Worm (Caenorhabditis elegans) whole organism, early embryonic: Measurements from ENCODE around the gene T01B7.13.

Source experiments
- B0310.2 ChIP-seq: sonication (generic microtip); optimal IDR thresholded peaks from 2 replicates; lab custom pipeline; 2016; ENCODE audit warnings: mild to moderate bottlenecking, missing genetic modification characterization, missing compliant biosample characterization
- aly-1 ChIP-seq: sonication (generic microtip); optimal IDR thresholded peaks from 2 replicates; lab custom pipeline; 2016; ENCODE audit warnings: missing genetic modification characterization, missing compliant biosample characterization
- ama-1 ChIP-seq: fragments of 150-350 bp; optimal IDR thresholded peaks from 2 replicates; lab custom pipeline; 2014
- ets-7 ChIP-seq: sonication (generic microtip); optimal IDR thresholded peaks from 2 replicates; lab custom pipeline; 2016; ENCODE audit warnings: missing genotype, missing genetic modification characterization, missing compliant biosample characterization
- flt-1 ChIP-seq: fragments of 200-800 bp; sonication (Bioruptor generic); IDR thresholded peaks from 2 replicates; pipeline ENCODE4 v1.3.6; 2022; ENCODE audit warnings: missing genetic modification characterization, missing compliant biosample characterization
- hmbx-1 ChIP-seq: sonication (generic microtip); optimal IDR thresholded peaks from 2 replicates; lab custom pipeline; 2016; ENCODE audit warnings: mild to moderate bottlenecking, missing genetic modification characterization, missing compliant biosample characterization
- hmg-4 ChIP-seq: fragments of 200-800 bp; sonication (Bioruptor generic); optimal IDR thresholded peaks from 2 replicates; lab custom pipeline; 2018; ENCODE audit warnings: mild to moderate bottlenecking, missing genetic modification characterization, missing compliant biosample characterization
- hnd-1 ChIP-seq: sonication (generic microtip); optimal IDR thresholded peaks from 2 replicates; lab custom pipeline; 2016; ENCODE audit warnings: missing genetic modification characterization, missing compliant biosample characterization
- scrt-1 ChIP-seq: fragments of 200-800 bp; sonication (Bioruptor generic); IDR thresholded peaks from 2 replicates; pipeline ENCODE4 v1.3.6; 2022; ENCODE audit warnings: missing genetic modification characterization, missing compliant biosample characterization
- sea-1 ChIP-seq: fragments of 200-800 bp; sonication (Bioruptor generic); conservative IDR thresholded peaks from 2 replicates; pipeline ENCODE4 v1.3.6; 2022; ENCODE audit warnings: missing genetic modification characterization, missing compliant biosample characterization
- tbx-11 ChIP-seq: fragments of 200-800 bp; sonication (Bioruptor generic); IDR thresholded peaks from 2 replicates; pipeline ENCODE4 v1.3.6; 2022; ENCODE audit warnings: missing genetic modification characterization, missing compliant biosample characterization
- tbx-37 ChIP-seq: fragments of 200-800 bp; sonication (Bioruptor generic); conservative IDR thresholded peaks from 2 replicates; pipeline ENCODE4 v1.3.6; 2022; ENCODE audit warnings: missing genetic modification reagents, missing genetic modification characterization, missing compliant biosample characterization
- tra-4 ChIP-seq: sonication (generic microtip); optimal IDR thresholded peaks from 2 replicates; lab custom pipeline; 2017; ENCODE audit warnings: missing genetic modification characterization, missing compliant biosample characterization

ce11 chrII:8745449-8746297 is 30.5 kb downstream of the T01B7.13 start:
- TF ChIP-seq hmbx-1 (tag; lab: Kevin White, UChicago) (no peak), scrt-1 (GFP tag; lab: Robert Waterston, UW) (no peak), sea-1 (GFP tag; lab: Robert Waterston, UW) (no peak), hnd-1 (no peak), ama-1 (lab: Kevin White, UChicago) (no peak), tra-4 (tag; lab: Kevin White, UChicago) (no peak), tbx-11 (GFP tag; lab: Robert Waterston, UW) (no peak), aly-1 (tag; lab: Kevin White, UChicago) (no peak), flt-1 (no peak), hmg-4 (GFP tag; lab: Kevin White, UChicago) (no peak), tbx-37 (GFP tag; lab: Robert Waterston, UW) (no peak), B0310.2 (no peak), ets-7 (tag; lab: Kevin White, UChicago) (no peak)
